Worm (Caenorhabditis elegans): ENCODE results near the gene C56G2.15.

C56G2.15 gene

DNA sequence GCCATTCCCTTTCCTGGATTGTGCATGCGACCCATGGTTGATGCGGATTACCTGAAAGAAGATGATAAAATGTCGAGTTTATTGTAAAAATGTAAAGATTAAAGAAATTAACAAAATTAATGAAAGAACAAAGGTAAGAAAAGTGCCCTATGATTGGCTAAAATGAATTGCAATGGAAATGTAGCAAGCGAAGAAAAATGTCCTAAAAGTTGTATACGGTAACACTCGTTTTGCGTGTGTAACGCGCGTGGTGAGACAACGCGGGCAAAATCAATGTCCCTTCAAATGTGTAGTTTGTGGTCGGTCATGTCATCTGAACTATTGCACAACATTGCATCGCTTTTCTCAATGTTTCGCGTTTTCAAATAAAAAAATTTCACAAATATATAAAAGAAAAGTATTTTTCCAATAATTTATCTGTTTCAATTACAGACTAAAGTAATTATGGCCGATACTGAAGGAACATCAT is 7.3 kb upstream of the C56G2.15 start, which contains the start of the genes rps-13 and nfx-1 (continued):
- peak; percentile 98 for TF ChIP-seq D1046.2 (GFP tag; IDR thresholded peaks at IDR 0.05)
- peak; percentile 73 for TF ChIP-seq dpl-1 (GFP tag; optimal IDR thresholded peaks at IDR 0.05)
- peak; percentile 43 for TF ChIP-seq mxl-3 (GFP tag; optimal IDR thresholded peaks at IDR 0.05)
- TF ChIP-seq nhr-77 (tag; optimal IDR thresholded peaks at IDR 0.05): peak; percentile 91
- no peak for TF ChIP-seq Y75B8A.6 (GFP tag; IDR thresholded peaks at IDR 0.05)
- TF ChIP-seq daf-12 (tag; optimal IDR thresholded peaks at IDR 0.05): no peak
- TF ChIP-seq dve-1 (tag; optimal IDR thresholded peaks at IDR 0.05; ENCODE audit: insufficient read depth): peak; percentile 84
- no peak for TF ChIP-seq ceh-82 (tag; optimal IDR thresholded peaks at IDR 0.05)
- TF ChIP-seq aha-1 (tag): peak; percentile 100
- peak in 1 of 2 experiments; percentile 48 for TF ChIP-seq mdl-1 (tag; optimal IDR thresholded peaks at IDR 0.05)
- TF ChIP-seq hmg-1.1 (GFP tag; IDR thresholded peaks at IDR 0.05): peak; percentile 68
- TF ChIP-seq nhr-237 (tag; optimal IDR thresholded peaks at IDR 0.05): no peak
- no peak for TF ChIP-seq duxl-1 (tag; optimal IDR thresholded peaks at IDR 0.05; ENCODE audit: poor library complexity)
- no peak for TF ChIP-seq ceh-62 (tag; optimal IDR thresholded peaks at IDR 0.05)
- no peak for TF ChIP-seq cey-2 (tag; optimal IDR thresholded peaks at IDR 0.05; ENCODE audit: borderline replicate concordance, insufficient read depth)
- TF ChIP-seq hlh-11 (tag; optimal IDR thresholded peaks at IDR 0.05): peak; percentile 70
- peak in 1 of 2 experiments; percentile 90 for TF ChIP-seq unc-62 (GFP tag; optimal IDR thresholded peaks at IDR 0.05 in 1 of 2)
- TF ChIP-seq unc-62 (tag; optimal IDR thresholded peaks at IDR 0.05): no peak
- TF ChIP-seq rbr-2 (tag; optimal IDR thresholded peaks at IDR 0.05): peak; percentile 61
- peak; percentile 99 for TF ChIP-seq zip-2 (tag; optimal IDR thresholded peaks at IDR 0.05)
- TF ChIP-seq lin-15B (tag; optimal IDR thresholded peaks at IDR 0.05): peak; percentile 18
- peak; percentile 65; the same call in 1 of the 2 replicates for TF ChIP-seq arid-1 (GFP tag; conservative IDR thresholded peaks at IDR 0.05)
- TF ChIP-seq zfp-3 (GFP tag; conservative IDR thresholded peaks at IDR 0.05): no peak
- TF ChIP-seq lsy-2 (tag; optimal IDR thresholded peaks at IDR 0.05): peak; percentile 96 to 99

DNA sequence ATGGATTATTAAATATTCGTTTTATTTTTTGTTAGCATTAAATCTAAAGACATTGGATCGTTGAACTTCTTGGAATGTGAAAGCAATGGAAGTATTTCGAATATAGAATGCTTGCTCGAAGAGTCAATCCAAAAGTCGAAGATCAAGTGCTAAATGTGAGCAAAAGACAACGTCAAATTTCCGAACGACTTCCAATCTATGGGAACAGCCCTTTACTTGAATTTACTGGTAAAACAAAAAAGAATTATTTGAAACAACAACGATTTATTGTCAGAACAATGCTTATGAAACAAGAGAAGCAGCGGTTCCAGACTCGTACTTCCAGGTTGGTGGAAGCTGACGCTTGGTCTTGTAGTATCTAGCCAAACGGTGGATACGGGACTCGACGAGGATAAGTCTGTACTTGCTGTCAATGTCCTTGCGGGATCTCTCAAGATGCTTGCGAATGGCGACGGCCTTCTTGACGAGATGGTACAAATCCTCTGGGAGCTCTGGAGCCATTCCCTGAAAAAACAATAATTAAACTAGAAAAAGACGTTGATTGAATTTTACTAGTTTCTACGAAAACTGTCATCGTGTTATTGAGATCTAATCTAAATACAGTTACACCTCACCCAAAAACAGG is 6.3 kb upstream of the C56G2.15 start:
- no peak for TF ChIP-seq lin-1 (GFP tag; IDR thresholded peaks at IDR 0.05)
- TF ChIP-seq nhr-42 (GFP tag; IDR thresholded peaks at IDR 0.05): no peak
- TF ChIP-seq ama-1 (optimal IDR thresholded peaks at IDR 0.05): peak; percentile 55
- no peak for TF ChIP-seq dve-1 (tag; optimal IDR thresholded peaks at IDR 0.05; ENCODE audit: insufficient read depth)
- no peak for TF ChIP-seq ztf-7 (tag; optimal IDR thresholded peaks at IDR 0.05)
- no peak for TF ChIP-seq fkh-10 (GFP tag; optimal IDR thresholded peaks at IDR 0.05)
- TF ChIP-seq lin-38 (GFP tag; IDR thresholded peaks at IDR 0.05): peak; percentile 71
- no peak for TF ChIP-seq hlh-11 (tag; optimal IDR thresholded peaks at IDR 0.05)
- TF ChIP-seq dpl-1 (GFP tag; optimal IDR thresholded peaks at IDR 0.05): no peak
- TF ChIP-seq nhr-11 (tag; optimal IDR thresholded peaks at IDR 0.05): no peak
- no peak for TF ChIP-seq lin-13 (GFP tag; optimal IDR thresholded peaks at IDR 0.05)
- no peak for TF ChIP-seq nhr-10 (tag; optimal IDR thresholded peaks at IDR 0.05)
- TF ChIP-seq madf-9 (GFP tag; conservative IDR thresholded peaks at IDR 0.05): no peak
- TF ChIP-seq egl-43 (GFP tag; IDR thresholded peaks at IDR 0.05): 0 out of 2 replicates have a peak, but pooled peaks have one; percentile 56
- no peak for TF ChIP-seq daf-19 (GFP tag; conservative IDR thresholded peaks at IDR 0.05)
- TF ChIP-seq zip-2 (tag; optimal IDR thresholded peaks at IDR 0.05): no peak
- no peak for TF ChIP-seq ZK546.5 (tag; optimal IDR thresholded peaks at IDR 0.05)
- peak; percentile 33 for TF ChIP-seq mep-1 (tag; optimal IDR thresholded peaks at IDR 0.05)
- TF ChIP-seq ceh-82 (tag; optimal IDR thresholded peaks at IDR 0.05): no peak
- no peak for TF ChIP-seq zfp-2 (tag; optimal IDR thresholded peaks at IDR 0.05)
- no peak for TF ChIP-seq R02D3.7 (tag; optimal IDR thresholded peaks at IDR 0.05)
- TF ChIP-seq nhr-25 (tag; optimal IDR thresholded peaks at IDR 0.05; ENCODE audit: borderline replicate concordance, insufficient read depth): no peak
- TF ChIP-seq mdl-1 (tag; optimal IDR thresholded peaks at IDR 0.05): no peak
- TF ChIP-seq D1046.2 (GFP tag; IDR thresholded peaks at IDR 0.05): no peak
- TF ChIP-seq ZK337.2 (GFP tag; IDR thresholded peaks at IDR 0.05): no peak
- TF ChIP-seq pqm-1 (tag; optimal IDR thresholded peaks at IDR 0.05): no peak
- no peak for TF ChIP-seq unc-39 (tag; optimal IDR thresholded peaks at IDR 0.05)
- TF ChIP-seq tag-97 (GFP tag; IDR thresholded peaks at IDR 0.05): no peak
- no peak for TF ChIP-seq ztf-11 (tag; optimal IDR thresholded peaks at IDR 0.05)
- TF ChIP-seq saeg-2 (GFP tag; IDR thresholded peaks at IDR 0.05): no peak
- no peak for TF ChIP-seq daf-12 (tag; optimal IDR thresholded peaks at IDR 0.05)
- no peak for TF ChIP-seq ceh-32 (tag; optimal IDR thresholded peaks at IDR 0.05; ENCODE audit: poor library complexity)
- TF ChIP-seq lir-3 (tag; optimal IDR thresholded peaks at IDR 0.05): no peak

All from whole organism, L4 larva.